Worm (Caenorhabditis elegans) whole organism, L3 larva: ENCODE results near the gene clec-171.

ENCODE experiments used
- ZK546.5 ChIP-seq: sonication (generic microtip); optimal IDR thresholded peaks from 2 replicates; lab custom pipeline; 2017; ENCODE audit warnings: missing biosample characterization, missing genetic modification characterization
- aly-2 ChIP-seq: fragments of 150-350 bp; optimal IDR thresholded peaks from 2 replicates; lab custom pipeline; 2014; ENCODE audit warnings: missing biosample characterization, missing genetic modification characterization
- ama-1 ChIP-seq: fragments of 150-350 bp; optimal IDR thresholded peaks from 2 replicates; lab custom pipeline; 2018
- ceh-16 ChIP-seq: sonication (generic microtip); optimal IDR thresholded peaks from 2 replicates; lab custom pipeline; 2017; ENCODE audit warnings: missing biosample characterization, missing genetic modification characterization
- ceh-28 ChIP-seq: fragments of 150-350 bp; optimal IDR thresholded peaks from 2 replicates; lab custom pipeline; 2014; ENCODE audit warnings: missing biosample characterization, missing genetic modification reagents, missing genetic modification characterization
- ceh-9 ChIP-seq: sonication (generic microtip); optimal IDR thresholded peaks from 2 replicates; lab custom pipeline; 2018; ENCODE audit warnings: missing biosample characterization, missing genetic modification characterization
- daf-12 ChIP-seq: fragments of 150-350 bp; optimal IDR thresholded peaks from 2 replicates; lab custom pipeline; 2014; ENCODE audit warnings: missing biosample characterization, missing genetic modification reagents, missing genetic modification characterization
- egl-5 ChIP-seq: fragments of 150-350 bp; optimal IDR thresholded peaks from 2 replicates; lab custom pipeline; 2017; ENCODE audit warnings: missing biosample characterization, missing genetic modification reagents, missing genetic modification characterization, inconsistent platforms
- elt-3 ChIP-seq, 3 experiments: fragments of 150-350 bp in 1 of 3; sonication (generic microtip) in 2 of 3; optimal IDR thresholded peaks; 2 replicates in 2 of 3; 4 replicates in 1 of 3; lab custom pipeline; 2014 to 2017; ENCODE audit warnings: missing biosample characterization in 3 of 3, missing genetic modification characterization in 3 of 3
- eor-1 ChIP-seq, 2 experiments: fragments of 150-350 bp; optimal IDR thresholded peaks; 2 replicates each; lab custom pipeline; 2014 to 2018; ENCODE audit warnings: missing biosample characterization in 2 of 2, missing genetic modification characterization in 2 of 2
- fkh-10 ChIP-seq: sonication (generic microtip); optimal IDR thresholded peaks from 2 replicates; lab custom pipeline; 2017; ENCODE audit warnings: missing biosample characterization, missing genetic modification reagents, missing genetic modification characterization
- fkh-2 ChIP-seq: fragments of 150-350 bp; optimal IDR thresholded peaks from 2 replicates; lab custom pipeline; 2014; ENCODE audit warnings: missing biosample characterization, missing genetic modification reagents, missing genetic modification characterization
- hmg-11 ChIP-seq: sonication (generic microtip); optimal IDR thresholded peaks from 2 replicates; lab custom pipeline; 2016; ENCODE audit warnings: missing genetic modification characterization, missing compliant biosample characterization
- jun-1 ChIP-seq: fragments of 150-350 bp; optimal IDR thresholded peaks from 2 replicates; lab custom pipeline; 2014; ENCODE audit warnings: missing biosample characterization, missing genetic modification reagents, missing genetic modification characterization
- lin-15B ChIP-seq: fragments of 150-350 bp; optimal IDR thresholded peaks from 2 replicates; lab custom pipeline; 2014; ENCODE audit warnings: missing biosample characterization, missing genetic modification characterization
- lin-39 ChIP-seq: fragments of 150-350 bp; optimal IDR thresholded peaks from 2 replicates; lab custom pipeline; 2018; ENCODE audit warnings: missing biosample characterization, missing genetic modification reagents, missing genetic modification characterization
- lsy-12 ChIP-seq: sonication (generic microtip); optimal IDR thresholded peaks from 2 replicates; lab custom pipeline; 2016; ENCODE audit warnings: mild to moderate bottlenecking, missing genetic modification characterization, missing compliant biosample characterization
- mml-1 ChIP-seq: fragments of 150-350 bp; sonication (generic microtip); optimal IDR thresholded peaks from 3 replicates; lab custom pipeline; 2014; ENCODE audit warnings: missing biosample characterization, missing genetic modification characterization
- nhr-11 ChIP-seq: fragments of 150-350 bp; optimal IDR thresholded peaks from 2 replicates; lab custom pipeline; 2014; ENCODE audit warnings: missing biosample characterization, missing genetic modification characterization
- nhr-12 ChIP-seq: fragments of 150-350 bp; optimal IDR thresholded peaks from 2 replicates; lab custom pipeline; 2014; ENCODE audit warnings: missing biosample characterization, missing genetic modification characterization
- nhr-23 ChIP-seq: fragments of 150-350 bp; optimal IDR thresholded peaks from 2 replicates; lab custom pipeline; 2014; ENCODE audit warnings: missing biosample characterization, missing genetic modification reagents, missing genetic modification characterization
- nhr-237 ChIP-seq: fragments of 150-350 bp; optimal IDR thresholded peaks from 2 replicates; lab custom pipeline; 2014; ENCODE audit warnings: missing biosample characterization, missing genetic modification characterization
- nhr-25 ChIP-seq: sonication (generic microtip); optimal IDR thresholded peaks from 2 replicates; lab custom pipeline; 2017; ENCODE audit warnings: missing biosample characterization, missing genetic modification characterization
- nhr-28 ChIP-seq: fragments of 150-350 bp; optimal IDR thresholded peaks from 2 replicates; lab custom pipeline; 2014; ENCODE audit warnings: missing biosample characterization, missing genetic modification characterization
- nhr-43 ChIP-seq: sonication (generic microtip); optimal IDR thresholded peaks from 2 replicates; lab custom pipeline; 2016; ENCODE audit warnings: mild to moderate bottlenecking, missing genetic modification characterization, missing compliant biosample characterization; ENCODE audit not compliant: poor library complexity, severe bottlenecking
- nhr-67 ChIP-seq: fragments of 150-350 bp; optimal IDR thresholded peaks from 2 replicates; lab custom pipeline; 2014; ENCODE audit warnings: missing biosample characterization, missing genetic modification characterization
- nhr-76 ChIP-seq: fragments of 150-350 bp; sonication (generic microtip); optimal IDR thresholded peaks from 5 replicates; lab custom pipeline; 2014; ENCODE audit warnings: missing biosample characterization, missing genetic modification characterization
- nhr-77 ChIP-seq: fragments of 150-350 bp; optimal IDR thresholded peaks from 2 replicates; lab custom pipeline; 2014; ENCODE audit warnings: missing biosample characterization, missing genetic modification characterization
- pha-4 ChIP-seq: fragments of 150-350 bp; optimal IDR thresholded peaks from 2 replicates; lab custom pipeline; 2014; ENCODE audit warnings: missing biosample characterization, missing genetic modification reagents, missing genetic modification characterization
- sea-2 ChIP-seq: fragments of 150-350 bp; sonication (generic microtip); optimal IDR thresholded peaks from 4 replicates; lab custom pipeline; 2014; ENCODE audit warnings: missing biosample characterization, missing genetic modification reagents, missing genetic modification characterization
- unc-62 ChIP-seq: fragments of 150-350 bp; sonication (generic microtip); optimal IDR thresholded peaks from 4 replicates; lab custom pipeline; 2014; ENCODE audit warnings: missing biosample characterization, missing genetic modification reagents, missing genetic modification characterization
- ztf-11 ChIP-seq: fragments of 150-350 bp; optimal IDR thresholded peaks from 2 replicates; lab custom pipeline; 2014; ENCODE audit warnings: missing biosample characterization, missing genetic modification characterization

The clec-171 gene

ce11 chrIV:1419795-1420509, 7.2 kb downstream of the clec-171 start, which contains the start of gene Y77E11A.7 (continued):
- peak; percentile 94 for TF ChIP-seq hmg-11 (tag; lab: Kevin White, UChicago)
- no peak for TF ChIP-seq unc-62 (GFP tag; lab: Kevin White, UChicago)
- TF ChIP-seq ceh-16 (tag; lab: Kevin White, UChicago): no peak
- TF ChIP-seq aly-2 (tag; lab: Kevin White, UChicago): no peak
- TF ChIP-seq ama-1 (lab: Kevin White, UChicago): peak; percentile 46
- no peak for TF ChIP-seq sea-2 (GFP tag; lab: Kevin White, UChicago)
- no peak for TF ChIP-seq fkh-2
- no peak for TF ChIP-seq nhr-12 (tag; lab: Kevin White, UChicago)
- no peak for TF ChIP-seq nhr-237 (tag; lab: Kevin White, UChicago)
- no peak for TF ChIP-seq nhr-28 (tag; lab: Kevin White, UChicago)
- TF ChIP-seq jun-1 (tag; lab: Kevin White, UChicago): no peak
- no peak for TF ChIP-seq nhr-43
- TF ChIP-seq nhr-77: no peak
- TF ChIP-seq nhr-25 (tag; lab: Kevin White, UChicago): peak; percentile 91
- no peak for TF ChIP-seq eor-1 (tag; optimal IDR thresholded peaks at IDR 0.05; lab: Kevin White, UChicago)

- TF ChIP-seq nhr-12 (tag; lab: Kevin White, UChicago) (no peak), ztf-11 (tag; lab: Kevin White, UChicago) (no peak), elt-3 (tag; optimal IDR thresholded peaks at IDR 0.05; lab: Kevin White, UChicago) (no peak), nhr-25 (tag; lab: Kevin White, UChicago) (no peak), ceh-28 (tag; lab: Kevin White, UChicago) (no peak), lin-15B (tag; lab: Kevin White, UChicago) (no peak), fkh-2 (no peak), unc-62 (GFP tag; lab: Kevin White, UChicago) (no peak), jun-1 (tag; lab: Kevin White, UChicago) (no peak), sea-2 (GFP tag; lab: Kevin White, UChicago) (no peak), lsy-12 (tag; lab: Kevin White, UChicago) (no peak), ceh-16 (tag; lab: Kevin White, UChicago) (no peak), ZK546.5 (tag; lab: Kevin White, UChicago) (no peak), pha-4 (tag; lab: Kevin White, UChicago) (no peak), nhr-11 (tag; lab: Kevin White, UChicago) (no peak), egl-5 (tag; lab: Kevin White, UChicago) (no peak), ama-1 (lab: Kevin White, UChicago) (no peak), nhr-76 (no peak), lin-39 (tag; lab: Kevin White, UChicago) (no peak)
These were observed 17.2 kb downstream of the clec-171 start, which contains the start of gene rpc-11 for ce11 chrIV:1409941-1410340. Gene rpc-11, minus strand, starts transcription at chrIV:1410041.

ce11 chrIV:1408718-1409117, 18.5 kb downstream of the clec-171 start:
- TF ChIP-seq mml-1 (tag; lab: Kevin White, UChicago) (no peak), ceh-28 (tag; lab: Kevin White, UChicago) (peak; percentile 93), nhr-77 (no peak), jun-1 (tag; lab: Kevin White, UChicago) (no peak), nhr-23 (tag; lab: Kevin White, UChicago) (no peak)

- TF ChIP-seq ceh-28 (tag; lab: Kevin White, UChicago) (peak; percentile 98), ceh-16 (tag; lab: Kevin White, UChicago) (no peak), lin-15B (tag; lab: Kevin White, UChicago) (no peak), nhr-67 (tag; lab: Kevin White, UChicago) (no peak), ceh-9 (no peak), ama-1 (lab: Kevin White, UChicago) (no peak)
These were observed 19.0 kb downstream of the clec-171 start for ce11 chrIV:1408137-1408536.

- no peak for TF ChIP-seq fkh-10 (GFP tag; lab: Kevin White, UChicago)
- TF ChIP-seq hmg-11 (tag; lab: Kevin White, UChicago): no peak
- peak; percentile 71 for TF ChIP-seq ceh-28 (tag; lab: Kevin White, UChicago)
- no peak for TF ChIP-seq daf-12 (tag; lab: Kevin White, UChicago)
- no peak for TF ChIP-seq nhr-77
- TF ChIP-seq, all 47 proteins: peak for 1
These were observed 19.7 kb downstream of the clec-171 start for ce11 chrIV:1407507-1407906.
